Worm (Caenorhabditis elegans) whole organism, mixed stage, embryonic: ENCODE data around the gene col-92.

Experiments
- elt-3 ChIP-seq: fragments of 150-350 bp; optimal IDR thresholded peaks from 2 replicates; lab custom pipeline; 2014; ENCODE audit warnings: missing biosample characterization, missing genetic modification characterization
- lin-13 ChIP-seq: fragments of 150-350 bp; optimal IDR thresholded peaks from 2 replicates; lab custom pipeline; 2014; ENCODE audit warnings: missing biosample characterization, missing genetic modification characterization
- lsy-2 ChIP-seq: fragments of 150-350 bp; optimal IDR thresholded peaks from 2 replicates; lab custom pipeline; 2014; ENCODE audit warnings: missing biosample characterization, missing genetic modification characterization
- nhr-237 ChIP-seq: fragments of 150-350 bp; optimal IDR thresholded peaks from 2 replicates; lab custom pipeline; 2014; ENCODE audit warnings: missing biosample characterization, missing genetic modification characterization
- pha-4 ChIP-seq: fragments of 150-350 bp; optimal IDR thresholded peaks from 2 replicates; lab custom pipeline; 2018; ENCODE audit warnings: missing biosample characterization, missing genetic modification reagents, missing genetic modification characterization
- snpc-4 ChIP-seq: fragments of 150-350 bp; optimal IDR thresholded peaks from 2 replicates; lab custom pipeline; 2014; ENCODE audit warnings: missing biosample characterization, missing genetic modification characterization
- unc-62 ChIP-seq: fragments of 150-350 bp; optimal IDR thresholded peaks from 2 replicates; lab custom pipeline; 2014; ENCODE audit warnings: missing biosample characterization, missing genetic modification reagents, missing genetic modification characterization
- ztf-11 ChIP-seq: fragments of 150-350 bp; optimal IDR thresholded peaks from 2 replicates; lab custom pipeline; 2014; ENCODE audit warnings: missing biosample characterization, missing genetic modification characterization

ce11 chrIII:10969644-10970043 lies 13.4 kb downstream of the col-92 start, which contains the start of gene dhc-4:
- TF ChIP-seq elt-3 (tag; lab: Kevin White, UChicago) (no peak), snpc-4 (tag; lab: Kevin White, UChicago) (no peak), nhr-237 (tag; lab: Kevin White, UChicago) (no peak), lin-13 (no peak), ztf-11 (no peak), lsy-2 (tag; lab: Kevin White, UChicago) (no peak), unc-62 (GFP tag; lab: Kevin White, UChicago) (no peak), pha-4 (tag; lab: Kevin White, UChicago) (no peak)
